Worm (Caenorhabditis elegans) whole organism, L4 larva: ENCODE data around the gene taf-2.

Source experiments
- F10B5.3 ChIP-seq: sonication (generic microtip); optimal IDR thresholded peaks from 2 replicates; lab custom pipeline; 2016; ENCODE audit warnings: mild to moderate bottlenecking, missing genetic modification characterization, missing compliant biosample characterization
- ZK337.2 ChIP-seq: fragments of 200-800 bp; sonication (Bioruptor generic); IDR thresholded peaks from 2 replicates; pipeline ENCODE4 v1.3.6; 2022; ENCODE audit warnings: missing genetic modification reagents, missing genetic modification characterization, missing compliant biosample characterization
- ZK546.5 ChIP-seq, 2 experiments: sonication (generic microtip); optimal IDR thresholded peaks; 2 replicates each; lab custom pipeline; 2017; ENCODE audit warnings: missing biosample characterization in 2 of 2, missing genetic modification characterization in 2 of 2
- ama-1 ChIP-seq: fragments of 150-350 bp; optimal IDR thresholded peaks from 2 replicates; lab custom pipeline; 2014; ENCODE audit warnings: inconsistent platforms, mixed read lengths
- ceh-62 ChIP-seq: sonication (generic microtip); optimal IDR thresholded peaks from 2 replicates; lab custom pipeline; 2017; ENCODE audit warnings: missing biosample characterization, missing genetic modification characterization
- daf-8 ChIP-seq: fragments of 200-800 bp; sonication (Bioruptor generic); IDR thresholded peaks from 2 replicates; pipeline ENCODE4 v1.3.6; 2022; ENCODE audit warnings: missing genetic modification characterization, missing compliant biosample characterization
- egl-43 ChIP-seq: fragments of 200-800 bp; sonication (Bioruptor generic); IDR thresholded peaks from 2 replicates; pipeline ENCODE4 v1.3.6; 2022; ENCODE audit warnings: missing genetic modification reagents, missing genetic modification characterization, missing compliant biosample characterization
- mdl-1 ChIP-seq, 2 experiments: fragments of 150-350 bp in 1 of 2; sonication (generic microtip) in 1 of 2; optimal IDR thresholded peaks; 2 replicates each; lab custom pipeline; 2014 to 2017; ENCODE audit warnings: missing biosample characterization in 2 of 2, missing genetic modification characterization in 2 of 2
- mdt-29 ChIP-seq: fragments of 200-800 bp; sonication (Bioruptor generic); IDR thresholded peaks from 2 replicates; pipeline ENCODE4 v1.3.6; 2022; ENCODE audit warnings: missing genetic modification reagents, missing genetic modification characterization, missing compliant biosample characterization
- mes-2 ChIP-seq: sonication (generic microtip); optimal IDR thresholded peaks from 2 replicates; lab custom pipeline; 2016; ENCODE audit warnings: missing genotype, mild to moderate bottlenecking, missing genetic modification characterization, missing compliant biosample characterization; ENCODE audit not compliant: poor library complexity, severe bottlenecking
- unc-130 ChIP-seq: sonication (generic microtip); optimal IDR thresholded peaks from 2 replicates; lab custom pipeline; 2016; ENCODE audit warnings: missing genetic modification reagents, missing genetic modification characterization, missing compliant biosample characterization

ce11 chrIV:3628896-3629641 lies 35.7 kb upstream of the taf-2 start:
- TF ChIP-seq ZK337.2 (GFP tag; lab: Robert Waterston, UW) (no peak), mdt-29 (GFP tag; lab: Robert Waterston, UW) (no peak), F10B5.3 (tag; lab: Kevin White, UChicago) (no peak), ceh-62 (tag; lab: Kevin White, UChicago) (no peak), mes-2 (tag; lab: Kevin White, UChicago) (no peak), egl-43 (GFP tag; lab: Robert Waterston, UW) (no peak), unc-130 (no peak), daf-8 (no peak), mdl-1 (tag; optimal IDR thresholded peaks at IDR 0.05; lab: Kevin White, UChicago) (no peak), ZK546.5 (tag; optimal IDR thresholded peaks at IDR 0.05; lab: Kevin White, UChicago) (no peak), ama-1 (lab: Kevin White, UChicago) (no peak)
